Worm (Caenorhabditis elegans) whole organism, L2 larva: ENCODE results near the gene nhr-5.

ENCODE experiments used
- C34F6.9 ChIP-seq: fragments of 150-350 bp; optimal IDR thresholded peaks from 2 replicates; lab custom pipeline; 2014; ENCODE audit warnings: missing biosample characterization, missing genetic modification characterization
- ZK546.5 ChIP-seq: sonication (generic microtip); optimal IDR thresholded peaks from 2 replicates; lab custom pipeline; 2017; ENCODE audit warnings: missing biosample characterization, missing genetic modification characterization
- aly-2 ChIP-seq: fragments of 150-350 bp; optimal IDR thresholded peaks from 2 replicates; lab custom pipeline; 2014; ENCODE audit warnings: missing biosample characterization, missing genetic modification characterization
- ceh-82 ChIP-seq: fragments of 150-350 bp; optimal IDR thresholded peaks from 2 replicates; lab custom pipeline; 2014; ENCODE audit warnings: missing biosample characterization, missing genetic modification characterization
- elt-1 ChIP-seq: fragments of 150-350 bp; optimal IDR thresholded peaks from 2 replicates; lab custom pipeline; 2014; ENCODE audit warnings: missing biosample characterization, missing genetic modification characterization
- lin-39 ChIP-seq: fragments of 150-350 bp; optimal IDR thresholded peaks from 2 replicates; lab custom pipeline; 2014; ENCODE audit warnings: missing biosample characterization, missing genetic modification reagents, missing genetic modification characterization
- mab-5 ChIP-seq: fragments of 150-350 bp; optimal IDR thresholded peaks from 2 replicates; lab custom pipeline; 2014; ENCODE audit warnings: missing biosample characterization, missing genetic modification characterization
- nhr-21 ChIP-seq: fragments of 150-350 bp; optimal IDR thresholded peaks from 2 replicates; lab custom pipeline; 2014; ENCODE audit warnings: missing biosample characterization, missing genetic modification characterization
- skn-1 ChIP-seq: sonication (generic microtip); optimal IDR thresholded peaks from 2 replicates; lab custom pipeline; 2017; ENCODE audit warnings: missing biosample characterization, missing genetic modification characterization
- snpc-4 ChIP-seq: fragments of 150-350 bp; optimal IDR thresholded peaks from 2 replicates; lab custom pipeline; 2014; ENCODE audit warnings: missing biosample characterization, missing genetic modification characterization
- zag-1 ChIP-seq: fragments of 150-350 bp; optimal IDR thresholded peaks from 2 replicates; lab custom pipeline; 2014; ENCODE audit warnings: missing biosample characterization, missing genetic modification characterization
- ztf-11 ChIP-seq: sonication (generic microtip); optimal IDR thresholded peaks from 2 replicates; lab custom pipeline; 2017; ENCODE audit warnings: missing biosample characterization, missing genetic modification characterization

- no peak for TF ChIP-seq C34F6.9 (tag; lab: Kevin White, UChicago)
- no peak for TF ChIP-seq snpc-4 (tag; lab: Kevin White, UChicago)
- no peak for TF ChIP-seq ZK546.5 (tag; lab: Kevin White, UChicago)
- no peak for TF ChIP-seq lin-39 (tag; lab: Kevin White, UChicago)
- no peak for TF ChIP-seq zag-1 (tag; lab: Kevin White, UChicago)
- no peak for TF ChIP-seq aly-2 (tag; lab: Kevin White, UChicago)
- no peak for TF ChIP-seq ceh-82
- no peak for TF ChIP-seq skn-1
- no peak for TF ChIP-seq nhr-21
- no peak for TF ChIP-seq elt-1 (tag; lab: Kevin White, UChicago)
- no peak for TF ChIP-seq ztf-11
- TF ChIP-seq mab-5 (tag; lab: Kevin White, UChicago), result no peak
Observed at ce11 chrIV:15381826-15382225, 18.3 kb upstream of the nhr-5 start.
